Fruit fly (Drosophila melanogaster) Kc167 (cell line): ENCODE results near the gene CG33287.

ENCODE experiments used
- h ChIP-seq: fragments of >200 bp; optimal IDR thresholded peaks from 3 replicates; lab custom pipeline; 2018; ENCODE audit warnings: missing external identifiers
- psq ChIP-seq: fragments of >200 bp; optimal IDR thresholded peaks from 2 replicates; lab custom pipeline; 2017; ENCODE audit warnings: missing external identifiers
- ttk ChIP-seq: sonication (Bioruptor generic); optimal IDR thresholded peaks from 2 replicates; lab custom pipeline; 2017; ENCODE audit warnings: missing external identifiers

DNA sequence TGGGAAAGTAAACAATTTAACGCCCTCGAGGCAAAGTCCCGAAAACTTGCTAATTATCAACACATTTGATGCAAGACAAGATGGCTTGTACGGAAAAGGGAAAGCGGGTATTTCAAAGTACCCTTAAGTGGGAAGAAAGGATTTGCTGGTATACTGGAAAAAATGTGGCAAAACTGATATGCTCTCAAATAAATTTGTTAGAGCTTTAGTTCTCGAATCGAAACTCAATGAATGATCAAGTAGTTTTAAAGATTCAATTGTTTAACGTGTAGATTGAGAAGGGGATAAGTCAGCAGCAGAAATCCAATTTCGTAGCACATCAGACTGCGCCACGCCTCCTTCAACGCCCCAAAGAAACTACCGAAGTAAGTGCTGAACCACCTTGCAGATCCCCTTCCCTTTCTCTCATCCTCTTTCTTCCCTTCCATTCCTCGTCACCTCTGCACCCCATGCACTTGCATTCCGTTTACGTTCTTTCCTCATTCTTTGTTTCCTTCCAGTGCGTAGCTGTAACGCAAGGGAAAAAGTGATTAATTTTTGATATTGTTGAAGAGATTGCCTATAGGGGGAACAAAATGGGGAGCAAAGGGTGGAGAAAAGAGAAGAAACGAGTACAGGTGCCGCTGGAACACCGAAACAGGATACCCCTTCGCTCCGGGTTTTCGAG is 53.3 kb downstream of the CG33287 start:
- TF ChIP-seq ttk (lab: Kevin White, UChicago) (no peak), h (no peak), psq (lab: Kevin White, UChicago) (no peak)
